Worm (Caenorhabditis elegans) whole organism, late embryonic: ENCODE measurements around the gene C09H10.4.

Experiments used
- fkh-10 ChIP-seq: fragments of 150-350 bp; optimal IDR thresholded peaks from 2 replicates; lab custom pipeline; 2014; ENCODE audit warnings: missing biosample characterization, missing genetic modification reagents, missing genetic modification characterization
- hlh-30 ChIP-seq: sonication (generic microtip); optimal IDR thresholded peaks from 2 replicates; lab custom pipeline; 2017; ENCODE audit warnings: antibody characterized with exemption, missing genetic modification characterization, missing compliant biosample characterization; ENCODE audit not compliant: insufficient read depth
- nhr-11 ChIP-seq: fragments of 150-350 bp; optimal IDR thresholded peaks from 2 replicates; lab custom pipeline; 2014; ENCODE audit warnings: missing biosample characterization, missing genetic modification characterization
- ttx-3 ChIP-seq: sonication (generic microtip); optimal IDR thresholded peaks from 2 replicates; lab custom pipeline; 2016; ENCODE audit warnings: missing genetic modification reagents, missing genetic modification characterization, missing compliant biosample characterization
- ztf-16 ChIP-seq: sonication (generic microtip); optimal IDR thresholded peaks from 2 replicates; lab custom pipeline; 2017; ENCODE audit warnings: missing genetic modification characterization, missing compliant biosample characterization

ce11 chrII:11092413-11092812 lies 7.5 kb upstream of the C09H10.4 start, which contains the start of gene rpl-42:
- TF ChIP-seq hlh-30 (tag; lab: Kevin White, UChicago) (no peak), ztf-16 (tag; lab: Kevin White, UChicago) (no peak), fkh-10 (GFP tag; lab: Kevin White, UChicago) (no peak), nhr-11 (tag; lab: Kevin White, UChicago) (no peak), ttx-3 (tag; lab: Kevin White, UChicago) (no peak)
